Fruit fly (Drosophila melanogaster) whole organism, embryonic: ENCODE measurements around the gene CG7179.
A peak's percentile ranks its signal among the peaks of the same experiment; 100 is the strongest.

Experiments used
- Atf6 ChIP-seq: fragments of 200-800 bp; sonication (Bioruptor generic); IDR thresholded peaks from 2 replicates; pipeline ENCODE4 v1.3.6; 2022; ENCODE audit warnings: missing biosample characterization, missing genetic modification characterization
- BtbVII ChIP-seq: fragments of 200-800 bp; sonication (Bioruptor generic); optimal IDR thresholded peaks from 3 replicates; lab custom pipeline; 2017; ENCODE audit warnings: missing biosample characterization, mild to moderate bottlenecking, missing genetic modification characterization
- CG12769 ChIP-seq: fragments of 200-800 bp; sonication (Bioruptor generic); optimal IDR thresholded peaks from 2 replicates; lab custom pipeline; 2019; ENCODE audit warnings: missing biosample characterization, mild to moderate bottlenecking, missing genetic modification characterization, moderate library complexity
- CG13287 ChIP-seq: fragments of 200-800 bp; sonication (Bioruptor generic); IDR thresholded peaks from 2 replicates; pipeline ENCODE4 v1.3.6; 2022; ENCODE audit warnings: missing biosample characterization, missing genetic modification characterization; ENCODE audit not compliant: partially characterized antibody
- CG1529 ChIP-seq: fragments of 200-800 bp; sonication (Bioruptor generic); optimal IDR thresholded peaks from 3 replicates; lab custom pipeline; 2018; ENCODE audit warnings: missing biosample characterization, missing genetic modification characterization
- CG1603 ChIP-seq: fragments of 200-800 bp; sonication (Bioruptor generic); optimal IDR thresholded peaks from 2 replicates; lab custom pipeline; 2019; ENCODE audit warnings: missing biosample characterization, mild to moderate bottlenecking, missing genetic modification characterization, moderate library complexity
- CG17328 ChIP-seq: fragments of 200-800 bp; sonication (Bioruptor generic); IDR thresholded peaks from 2 replicates; pipeline ENCODE4 v1.3.6; 2022; ENCODE audit warnings: missing biosample characterization, missing genetic modification characterization
- CG17802 ChIP-seq: fragments of 200-800 bp; sonication (Bioruptor generic); optimal IDR thresholded peaks from 2 replicates; lab custom pipeline; 2018; ENCODE audit warnings: missing biosample characterization, mild to moderate bottlenecking, missing genetic modification characterization, moderate library complexity
- CG17912 ChIP-seq: fragments of 200-800 bp; sonication (Bioruptor generic); optimal IDR thresholded peaks from 2 replicates; lab custom pipeline; 2018; ENCODE audit warnings: missing biosample characterization, mild to moderate bottlenecking, missing genetic modification characterization
- CG18476 ChIP-seq: fragments of 200-800 bp; sonication (Bioruptor generic); optimal IDR thresholded peaks from 2 replicates; lab custom pipeline; 2016; ENCODE audit warnings: missing biosample characterization, mild to moderate bottlenecking, missing genetic modification characterization
- CG18599 ChIP-seq: fragments of 200-800 bp; sonication (Bioruptor generic); optimal IDR thresholded peaks from 3 replicates; lab custom pipeline; 2017; ENCODE audit warnings: missing biosample characterization, missing genetic modification characterization, mild to moderate bottlenecking, moderate library complexity, missing genetic modification reagents
- CG18619 ChIP-seq: fragments of 200-800 bp; sonication (Bioruptor generic); optimal IDR thresholded peaks from 3 replicates; lab custom pipeline; 2017; ENCODE audit warnings: missing biosample characterization, mild to moderate bottlenecking, missing genetic modification characterization
- CG2116 ChIP-seq: fragments of 200-800 bp; sonication (Bioruptor generic); optimal IDR thresholded peaks from 3 replicates; lab custom pipeline; 2018; ENCODE audit warnings: missing biosample characterization, mild to moderate bottlenecking, missing genetic modification characterization
- CG2712 ChIP-seq: fragments of 200-800 bp; optimal IDR thresholded peaks from 3 replicates; lab custom pipeline; 2019; ENCODE audit warnings: missing biosample characterization, mild to moderate bottlenecking, missing genetic modification characterization, moderate library complexity
- CG34224 ChIP-seq: fragments of 200-800 bp; sonication (Bioruptor generic); IDR thresholded peaks from 3 replicates; pipeline ENCODE4 v1.3.6; 2022; ENCODE audit warnings: missing biosample characterization, missing genetic modification characterization; ENCODE audit not compliant: partially characterized antibody
- CG4707 ChIP-seq: fragments of 200-800 bp; sonication (Bioruptor generic); optimal IDR thresholded peaks from 2 replicates; lab custom pipeline; 2018; ENCODE audit warnings: missing biosample characterization, mild to moderate bottlenecking, missing genetic modification characterization, moderate library complexity
- CG6813 ChIP-seq: fragments of 200-800 bp; sonication (Bioruptor generic); optimal IDR thresholded peaks from 2 replicates; lab custom pipeline; 2017; ENCODE audit warnings: missing biosample characterization, missing genetic modification characterization, mild to moderate bottlenecking, moderate library complexity, missing genetic modification reagents
- CG6854 ChIP-seq: fragments of 200-800 bp; sonication (Bioruptor generic); optimal IDR thresholded peaks from 3 replicates; lab custom pipeline; 2017; ENCODE audit warnings: missing biosample characterization, mild to moderate bottlenecking, missing genetic modification characterization
- CG7786 ChIP-seq: fragments of 200-800 bp; sonication (Bioruptor generic); optimal IDR thresholded peaks from 2 replicates; lab custom pipeline; 2016; ENCODE audit warnings: missing biosample characterization, missing genetic modification characterization
- CG8924 ChIP-seq: fragments of 200-800 bp; optimal IDR thresholded peaks from 3 replicates; lab custom pipeline; 2019; ENCODE audit warnings: missing biosample characterization, mild to moderate bottlenecking, missing genetic modification characterization, moderate library complexity
- CG9437 ChIP-seq: fragments of 200-800 bp; sonication (Bioruptor generic); optimal IDR thresholded peaks from 2 replicates; lab custom pipeline; 2018; ENCODE audit warnings: missing biosample characterization, mild to moderate bottlenecking, missing genetic modification characterization
- CHES-1-like ChIP-seq: fragments of 200-800 bp; sonication (Bioruptor generic); optimal IDR thresholded peaks from 2 replicates; lab custom pipeline; 2016; ENCODE audit warnings: missing biosample characterization, missing genetic modification characterization
- Camta ChIP-seq: fragments of 200-800 bp; sonication (Bioruptor generic); optimal IDR thresholded peaks from 2 replicates; lab custom pipeline; 2016; ENCODE audit warnings: missing biosample characterization, missing genetic modification characterization
- CkIIα-i1 ChIP-seq: fragments of 200-800 bp; sonication (Bioruptor generic); IDR thresholded peaks from 2 replicates; pipeline ENCODE4 v1.3.6; 2022; ENCODE audit warnings: missing biosample characterization, missing genetic modification characterization
- Dp ChIP-seq: fragments of 200-800 bp; sonication (Bioruptor generic); optimal IDR thresholded peaks from 2 replicates; lab custom pipeline; 2018; ENCODE audit warnings: missing biosample characterization, mild to moderate bottlenecking, missing genetic modification characterization, moderate library complexity
- E2f2 ChIP-seq: fragments of 200-800 bp; sonication (Bioruptor generic); IDR thresholded peaks from 2 replicates; pipeline ENCODE4 v1.3.6; 2022; ENCODE audit warnings: missing biosample characterization, missing genetic modification characterization
- Fer3 ChIP-seq: fragments of 200-800 bp; sonication (Bioruptor generic); optimal IDR thresholded peaks from 2 replicates; lab custom pipeline; 2018; ENCODE audit warnings: missing biosample characterization, mild to moderate bottlenecking, missing genetic modification characterization, moderate library complexity
- MTF-1 ChIP-seq: fragments of 200-800 bp; sonication (Bioruptor generic); optimal IDR thresholded peaks from 2 replicates; lab custom pipeline; 2018; ENCODE audit warnings: missing biosample characterization, mild to moderate bottlenecking, missing genetic modification characterization, borderline replicate concordance
- NFAT ChIP-seq: fragments of 200-800 bp; sonication (Bioruptor generic); IDR thresholded peaks from 2 replicates; pipeline ENCODE4 v1.3.6; 2022; ENCODE audit warnings: missing biosample characterization, missing genetic modification characterization
- Side ChIP-seq: fragments of 200-800 bp; sonication (Bioruptor generic); optimal IDR thresholded peaks from 2 replicates; lab custom pipeline; 2016; ENCODE audit warnings: missing biosample characterization, missing genetic modification characterization
- Stat92E ChIP-seq, 3 experiments: fragments of >200 bp in 2 of 3; fragments of 200-800 bp in 1 of 3; sonication (Bioruptor generic) in 1 of 3; optimal IDR thresholded peaks; 2 replicates each; lab custom pipeline; 2017 to 2019; ENCODE audit warnings: missing biosample characterization in 3 of 3, missing genetic modification characterization in 3 of 3, mild to moderate bottlenecking in 1 of 3, moderate library complexity in 1 of 3
- Trl ChIP-seq, 3 experiments: fragments of >200 bp in 2 of 3; fragments of 200-800 bp in 1 of 3; sonication (Bioruptor generic) in 1 of 3; optimal IDR thresholded peaks; 2 replicates in 1 of 3; 3 replicates in 2 of 3; lab custom pipeline; 2016 to 2017; ENCODE audit warnings: missing biosample characterization in 1 of 3, missing genetic modification characterization in 1 of 3
- crol ChIP-seq: fragments of 200-800 bp; sonication (Bioruptor generic); IDR thresholded peaks from 2 replicates; pipeline ENCODE4 v1.3.6; 2022; ENCODE audit warnings: missing biosample characterization, missing genetic modification characterization
- dpn ChIP-seq, 2 experiments: fragments of 200-800 bp; sonication (Bioruptor generic); optimal IDR thresholded peaks; 3 replicates each; lab custom pipeline; 2016; ENCODE audit warnings: missing biosample characterization in 2 of 2, missing genetic modification characterization in 2 of 2
- ems ChIP-seq: fragments of 200-800 bp; sonication (Bioruptor generic); optimal IDR thresholded peaks from 3 replicates; lab custom pipeline; 2016; ENCODE audit warnings: missing biosample characterization, missing genetic modification characterization
- ftz-f1 ChIP-seq: fragments of 200-800 bp; sonication (Bioruptor generic); optimal IDR thresholded peaks from 2 replicates; lab custom pipeline; 2016; ENCODE audit warnings: missing biosample characterization, missing genetic modification characterization
- jigr1 ChIP-seq: fragments of 200-800 bp; sonication (Bioruptor generic); IDR thresholded peaks from 3 replicates; pipeline ENCODE4 v1.3.6; 2022; ENCODE audit warnings: missing biosample characterization, missing genetic modification characterization
- kah ChIP-seq: fragments of 200-800 bp; sonication (Bioruptor generic); optimal IDR thresholded peaks from 2 replicates; lab custom pipeline; 2018; ENCODE audit warnings: missing biosample characterization, mild to moderate bottlenecking, missing genetic modification characterization
- kni ChIP-seq: fragments of 200-800 bp; sonication (Bioruptor generic); optimal IDR thresholded peaks from 3 replicates; lab custom pipeline; 2017; ENCODE audit warnings: mild to moderate bottlenecking, missing biosample characterization, missing genetic modification reagents, missing genetic modification characterization
- mam ChIP-seq: fragments of 200-800 bp; sonication (Bioruptor generic); optimal IDR thresholded peaks from 3 replicates; lab custom pipeline; 2016; ENCODE audit warnings: missing biosample characterization, missing genetic modification characterization
- psq ChIP-seq: fragments of 200-800 bp; sonication (Bioruptor generic); optimal IDR thresholded peaks from 2 replicates; lab custom pipeline; 2017; ENCODE audit warnings: missing biosample characterization, missing genetic modification characterization
- row ChIP-seq: fragments of 200-800 bp; sonication (Bioruptor generic); IDR thresholded peaks from 3 replicates; pipeline ENCODE4 v1.3.6; 2022; ENCODE audit warnings: missing biosample characterization, missing genetic modification characterization
- sens ChIP-seq: fragments of 200-800 bp; sonication (Bioruptor generic); peaks from one replicate; lab custom pipeline; 2016; ENCODE audit warnings: missing biosample characterization, missing genetic modification characterization
- sim ChIP-seq: fragments of 200-800 bp; sonication (Bioruptor generic); IDR thresholded peaks from 2 replicates; pipeline ENCODE4 v1.3.6; 2022; ENCODE audit warnings: missing biosample characterization, missing genetic modification characterization
- stwl ChIP-seq: fragments of 200-800 bp; sonication (Bioruptor generic); optimal IDR thresholded peaks from 3 replicates; lab custom pipeline; 2018; ENCODE audit warnings: missing biosample characterization, mild to moderate bottlenecking, missing genetic modification characterization, moderate library complexity
- tgo ChIP-seq: fragments of 200-800 bp; sonication (Bioruptor generic); IDR thresholded peaks from 3 replicates; pipeline ENCODE4 v1.3.6; 2022; ENCODE audit warnings: missing biosample characterization, missing genetic modification characterization
- tin ChIP-seq: fragments of 200-800 bp; sonication (Bioruptor generic); optimal IDR thresholded peaks from 3 replicates; lab custom pipeline; 2016; ENCODE audit warnings: missing biosample characterization, missing genetic modification characterization
- toy ChIP-seq: fragments of 200-800 bp; sonication (Bioruptor generic); IDR thresholded peaks from 2 replicates; pipeline ENCODE4 v1.3.6; 2022; ENCODE audit warnings: missing biosample characterization, missing genetic modification characterization
- wdn ChIP-seq: fragments of 200-800 bp; sonication (Bioruptor generic); IDR thresholded peaks from 2 replicates; pipeline ENCODE4 v1.3.6; 2022; ENCODE audit warnings: missing biosample characterization, missing genetic modification characterization

CG7179 gene

DNA sequence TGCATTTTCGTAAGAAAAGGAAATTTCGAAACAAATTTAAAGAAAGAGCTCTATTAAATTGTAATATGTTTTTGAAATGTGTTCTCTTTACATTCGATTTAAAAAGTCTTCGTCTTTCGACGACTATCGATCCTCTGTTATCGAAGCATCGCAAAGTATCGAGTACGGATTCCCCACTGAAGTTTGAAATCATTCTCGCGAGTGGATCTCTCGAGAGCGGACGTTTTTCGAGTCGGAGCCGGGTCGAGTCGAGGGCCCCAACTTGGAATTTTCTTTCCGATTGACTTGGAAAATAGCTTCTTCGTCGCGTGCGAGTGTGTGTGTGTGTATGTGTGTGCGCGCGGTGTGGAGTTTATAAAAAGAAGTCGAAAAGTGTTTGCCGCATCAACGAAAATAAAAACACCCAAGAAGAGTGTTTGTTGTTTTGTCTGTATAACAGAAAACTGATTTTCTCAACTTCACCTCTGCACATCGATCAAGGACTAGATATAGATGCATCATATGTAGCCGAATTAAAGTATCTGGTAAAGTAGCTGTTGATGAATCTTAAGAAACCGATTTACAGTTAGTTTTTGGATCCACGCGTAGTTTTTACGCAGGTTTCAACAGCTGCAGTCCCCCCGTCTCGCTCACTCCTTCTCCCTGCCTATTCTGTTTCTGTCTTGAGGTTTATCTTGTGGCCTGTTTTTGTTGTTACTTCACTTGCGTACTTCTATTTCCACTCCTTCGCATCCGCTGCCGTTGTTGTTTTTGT lies 33.6 kb upstream of the CG7179 start, which contains the start of gene LanB1 (continued):
- TF ChIP-seq CG17802 (tag; lab: Kevin White, UChicago): no peak
- TF ChIP-seq CG2116 (GFP tag; lab: Kevin White, UChicago): peak; percentile 31
- TF ChIP-seq wdn (GFP tag; lab: Robert Waterston, UW): no peak
- peak; percentile 31 for TF ChIP-seq Side (GFP tag; lab: Kevin White, UChicago)
- peak; percentile 82 for TF ChIP-seq kni
- no peak for TF ChIP-seq ems
- no peak for TF ChIP-seq Camta
- peak; percentile 47 for TF ChIP-seq CG34224 (GFP tag; lab: Robert Waterston, UW)
- no peak for TF ChIP-seq Atf6 (GFP tag; lab: Robert Waterston, UW)
- peak; percentile 11 for TF ChIP-seq CHES-1-like (GFP tag; lab: Kevin White, UChicago)
- TF ChIP-seq sim (GFP tag; lab: Robert Waterston, UW): no peak
- TF ChIP-seq psq (GFP tag; lab: Kevin White, UChicago): peak; percentile 37
- no peak for TF ChIP-seq CkIIα-i1 (GFP tag; lab: Robert Waterston, UW)
- TF ChIP-seq CG9437 (GFP tag; lab: Kevin White, UChicago): no peak
- peak; percentile 73 for TF ChIP-seq kah (GFP tag; lab: Kevin White, UChicago)
- no peak for TF ChIP-seq CG7786
- TF ChIP-seq row (GFP tag; lab: Robert Waterston, UW): peak; percentile 30; the same call in 2 of the 3 replicates
- TF ChIP-seq CG2712: peak; percentile 34
- TF ChIP-seq tin (GFP tag; lab: Kevin White, UChicago): no peak
- TF ChIP-seq jigr1: no peak
- peak; percentile 36 to 44 for TF ChIP-seq Trl (optimal IDR thresholded peaks at IDR 0.05; lab: Kevin White, UChicago)
- TF ChIP-seq Trl (GFP tag; optimal IDR thresholded peaks at IDR 0.05; lab: Kevin White, UChicago): no peak
- TF ChIP-seq CG18619 (GFP tag; lab: Kevin White, UChicago): no peak
- no peak for TF ChIP-seq BtbVII (GFP tag; lab: Kevin White, UChicago)
- TF ChIP-seq NFAT: peak; percentile 59
- peak; percentile 73 for TF ChIP-seq sens (GFP tag; lab: Kevin White, UChicago)
- TF ChIP-seq Dp (GFP tag; lab: Kevin White, UChicago): peak; percentile 43
- TF ChIP-seq CG1603 (tag; lab: Kevin White, UChicago): peak; percentile 36
- peak; percentile 3 for TF ChIP-seq CG8924 (tag; lab: Kevin White, UChicago)
- TF ChIP-seq CG13287: peak; percentile 44
- no peak for TF ChIP-seq tgo (GFP tag; lab: Robert Waterston, UW)
- TF ChIP-seq CG6854 (GFP tag; lab: Kevin White, UChicago): no peak
- TF ChIP-seq CG1529 (GFP tag; lab: Kevin White, UChicago): no peak
- TF ChIP-seq CG6813: no peak
- TF ChIP-seq CG4707 (GFP tag; lab: Kevin White, UChicago): peak; percentile 1
- peak; percentile 45 for TF ChIP-seq MTF-1 (GFP tag; lab: Kevin White, UChicago)
- TF ChIP-seq crol (GFP tag; lab: Robert Waterston, UW): 0 out of 2 replicates have a peak, but pooled peaks have one; percentile 50
- peak in 1 of 3 experiments; percentile 65 for TF ChIP-seq Stat92E (GFP tag; optimal IDR thresholded peaks at IDR 0.05; lab: Kevin White, UChicago)
- no peak for TF ChIP-seq dpn (GFP tag; optimal IDR thresholded peaks at IDR 0.05; lab: Kevin White, UChicago)
- TF ChIP-seq CG18599 (GFP tag; lab: Kevin White, UChicago): peak; percentile 6
- TF ChIP-seq mam (GFP tag; lab: Kevin White, UChicago): no peak
- TF ChIP-seq ftz-f1 (GFP tag; lab: Kevin White, UChicago): peak; percentile 28
- TF ChIP-seq CG17328 (GFP tag; lab: Robert Waterston, UW): no peak
- TF ChIP-seq stwl (tag; lab: Kevin White, UChicago): peak; percentile 58
- TF ChIP-seq toy (GFP tag; lab: Robert Waterston, UW): no peak
- TF ChIP-seq Fer3 (tag; lab: Kevin White, UChicago): no peak
- peak; percentile 35 for TF ChIP-seq CG12769
- TF ChIP-seq CG17912 (GFP tag; lab: Kevin White, UChicago): no peak
- peak; percentile 54 for TF ChIP-seq E2f2 (GFP tag; lab: Robert Waterston, UW)
- no peak for TF ChIP-seq CG18476 (GFP tag; lab: Kevin White, UChicago)
